Worm (Caenorhabditis elegans): ENCODE results near the gene F45E6.1.

- TF ChIP-seq ets-7 (tag; optimal IDR thresholded peaks at IDR 0.05) (no peak), F13C5.2 (tag; optimal IDR thresholded peaks at IDR 0.05) (no peak), ceh-36 (tag; optimal IDR thresholded peaks at IDR 0.05) (no peak), ama-1 (optimal IDR thresholded peaks at IDR 0.05) (no peak), sea-1 (GFP tag; conservative IDR thresholded peaks at IDR 0.05) (no peak)
Observed at ce11 chrX:12472232-12472631, 5.0 kb downstream of the F45E6.1 start.
